Worm (Caenorhabditis elegans): ENCODE results near the gene sulp-4.

sulp-4 gene

DNA sequence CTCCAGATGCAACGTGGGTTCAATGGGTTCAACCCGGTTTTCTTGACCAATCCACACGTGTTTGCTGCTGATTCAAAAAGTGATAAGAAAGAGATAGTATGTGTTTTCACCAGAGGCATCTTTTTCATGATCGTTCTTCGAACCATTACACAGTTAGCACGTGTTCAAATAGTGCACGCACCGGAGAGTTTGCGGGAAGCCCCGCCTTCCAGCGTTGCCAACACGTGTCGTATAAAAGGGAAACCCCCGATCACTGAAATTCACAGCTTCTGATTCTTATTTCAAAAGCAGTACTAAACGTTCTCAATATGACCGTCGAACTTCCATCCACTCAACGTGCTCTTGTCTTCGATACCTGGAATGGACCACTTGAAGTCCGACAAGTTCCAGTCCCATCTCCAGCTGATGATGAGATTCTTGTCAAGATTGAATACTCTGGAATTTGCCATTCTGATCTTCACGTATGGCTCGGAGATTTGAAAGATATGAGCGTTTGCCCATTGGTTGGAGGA is 12.9 kb downstream of the sulp-4 start, which contains the start of gene adh-1 (continued):
- TF ChIP-seq lin-39 (tag; optimal IDR thresholded peaks at IDR 0.05) (peak; percentile 72), elt-2 (tag; optimal IDR thresholded peaks at IDR 0.05) (peak; percentile 75), jun-1 (tag; optimal IDR thresholded peaks at IDR 0.05) (peak; percentile 70), isw-1 (GFP tag; IDR thresholded peaks at IDR 0.05) (no peak), nhr-84 (tag; optimal IDR thresholded peaks at IDR 0.05) (no peak), aly-2 (tag; optimal IDR thresholded peaks at IDR 0.05) (no peak), irx-1 (tag; optimal IDR thresholded peaks at IDR 0.05) (peak; percentile 77), lin-14 (GFP tag; optimal IDR thresholded peaks at IDR 0.05) (peak; percentile 97), C34B4.2 (tag; optimal IDR thresholded peaks at IDR 0.05) (peak; percentile 42), elt-3 (tag; optimal IDR thresholded peaks at IDR 0.05) (peak in 3 of 6 experiments; percentile 18 to 99 (median 41)), nhr-19 (GFP tag; conservative IDR thresholded peaks at IDR 0.05) (peak; percentile 99), hpl-2 (GFP tag; optimal IDR thresholded peaks at IDR 0.05) (no peak), mdl-1 (tag; optimal IDR thresholded peaks at IDR 0.05) (peak; percentile 25 to 99), egl-27 (tag; optimal IDR thresholded peaks at IDR 0.05) (no peak), fkh-10 (GFP tag; optimal IDR thresholded peaks at IDR 0.05) (no peak), nhr-237 (tag; optimal IDR thresholded peaks at IDR 0.05) (no peak), nhr-11 (tag; optimal IDR thresholded peaks at IDR 0.05) (peak; percentile 62), rnt-1 (tag; optimal IDR thresholded peaks at IDR 0.05) (peak; percentile 91), zip-4 (GFP tag; optimal IDR thresholded peaks at IDR 0.05) (no peak), sptf-1 (tag; optimal IDR thresholded peaks at IDR 0.05) (no peak), hlh-4 (tag; optimal IDR thresholded peaks at IDR 0.05) (no peak), mep-1 (tag; optimal IDR thresholded peaks at IDR 0.05) (peak; percentile 24), sup-37 (GFP tag; optimal IDR thresholded peaks at IDR 0.05) (peak; percentile 90), unc-98 (GFP tag; IDR thresholded peaks at IDR 0.05) (no peak), ceh-90 (tag; optimal IDR thresholded peaks at IDR 0.05) (no peak), lir-3 (tag; optimal IDR thresholded peaks at IDR 0.05; ENCODE audit: poor library complexity) (peak; percentile 70), aha-1 (tag; optimal IDR thresholded peaks at IDR 0.05) (no peak), egl-13 (tag; optimal IDR thresholded peaks at IDR 0.05) (no peak), ceh-63 (GFP tag; optimal IDR thresholded peaks at IDR 0.05) (no peak), ceh-88 (GFP tag; IDR thresholded peaks at IDR 0.05) (no peak; the same call in none of the 2 replicates), nhr-77 (tag; optimal IDR thresholded peaks at IDR 0.05) (peak; percentile 51)

DNA sequence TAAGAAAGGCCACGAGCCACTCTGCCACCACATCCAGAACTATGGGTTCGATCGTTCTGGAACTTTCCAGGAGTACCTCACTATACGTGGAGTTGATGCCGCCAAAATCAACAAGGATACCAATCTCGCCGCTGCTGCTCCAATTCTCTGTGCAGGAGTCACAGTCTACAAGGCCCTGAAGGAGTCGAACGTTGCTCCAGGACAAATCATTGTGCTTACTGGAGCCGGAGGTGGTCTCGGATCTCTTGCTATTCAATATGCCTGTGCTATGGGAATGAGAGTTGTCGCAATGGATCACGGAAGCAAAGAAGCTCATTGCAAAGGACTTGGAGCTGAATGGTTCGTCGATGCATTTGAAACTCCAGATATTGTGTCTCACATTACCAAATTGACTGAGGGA is 13.5 kb downstream of the sulp-4 start:
- no peak for TF ChIP-seq dpl-1 (GFP tag; optimal IDR thresholded peaks at IDR 0.05)
- no peak for TF ChIP-seq lin-13 (GFP tag; optimal IDR thresholded peaks at IDR 0.05)
- no peak for TF ChIP-seq efl-1 (optimal IDR thresholded peaks at IDR 0.05)
- peak in 1 of 2 experiments; percentile 91 for TF ChIP-seq efl-1 (GFP tag; optimal IDR thresholded peaks at IDR 0.05 in 1 of 2)
- no peak for TF ChIP-seq snu-23 (GFP tag; optimal IDR thresholded peaks at IDR 0.05)
- no peak for TF ChIP-seq tlp-1 (tag; optimal IDR thresholded peaks at IDR 0.05)
- no peak for TF ChIP-seq tbx-2 (tag; optimal IDR thresholded peaks at IDR 0.05)
- no peak for TF ChIP-seq sox-4 (tag; optimal IDR thresholded peaks at IDR 0.05)
- no peak for TF ChIP-seq unc-30 (tag; optimal IDR thresholded peaks at IDR 0.05)
- no peak for TF ChIP-seq lir-3 (tag; optimal IDR thresholded peaks at IDR 0.05; ENCODE audit: poor library complexity)
- no peak for TF ChIP-seq dsc-1 (tag; optimal IDR thresholded peaks at IDR 0.05)
- TF ChIP-seq ama-1 (optimal IDR thresholded peaks at IDR 0.05): peak; percentile 93
- TF ChIP-seq pag-3 (tag; optimal IDR thresholded peaks at IDR 0.05; ENCODE audit: borderline replicate concordance, insufficient read depth): no peak
- no peak for TF ChIP-seq rnt-1 (tag; optimal IDR thresholded peaks at IDR 0.05)
- TF ChIP-seq swsn-7 (tag; optimal IDR thresholded peaks at IDR 0.05): no peak
- TF ChIP-seq snpc-4 (tag; optimal IDR thresholded peaks at IDR 0.05): no peak
- TF ChIP-seq nhr-47 (tag; optimal IDR thresholded peaks at IDR 0.05): peak; percentile 9

All from whole organism, L1 larva.